Fruit fly (Drosophila melanogaster) whole organism, embryonic: Measurements from ENCODE around the gene CG42693.

Source experiments
- Ada2b ChIP-seq: fragments of 200-800 bp; sonication (Bioruptor generic); IDR thresholded peaks from 2 replicates; pipeline ENCODE4 v1.3.6; 2022; ENCODE audit warnings: missing biosample characterization, missing genetic modification characterization
- Antp ChIP-seq: fragments of 200-800 bp; sonication (Bioruptor generic); optimal IDR thresholded peaks from 3 replicates; lab custom pipeline; 2016; ENCODE audit warnings: missing biosample characterization, missing genetic modification characterization
- CG10209 ChIP-seq: fragments of 200-800 bp; sonication (Bioruptor generic); optimal IDR thresholded peaks from 3 replicates; lab custom pipeline; 2017; ENCODE audit warnings: missing biosample characterization, mild to moderate bottlenecking, missing genetic modification characterization, missing genetic modification reagents
- CG11504 ChIP-seq: fragments of 200-800 bp; sonication (Bioruptor generic); optimal IDR thresholded peaks from 3 replicates; lab custom pipeline; 2019; ENCODE audit warnings: missing biosample characterization, mild to moderate bottlenecking, missing genetic modification characterization, moderate library complexity
- CG12299 ChIP-seq: fragments of 200-800 bp; sonication (Bioruptor generic); optimal IDR thresholded peaks from 2 replicates; lab custom pipeline; 2018; ENCODE audit warnings: missing biosample characterization, mild to moderate bottlenecking, missing genetic modification characterization
- CG12659 ChIP-seq: fragments of 200-800 bp; sonication (Bioruptor generic); optimal IDR thresholded peaks from 3 replicates; lab custom pipeline; 2017; ENCODE audit warnings: mild to moderate bottlenecking, missing biosample characterization, missing genetic modification reagents, missing genetic modification characterization
- CG12769 ChIP-seq: fragments of 200-800 bp; sonication (Bioruptor generic); optimal IDR thresholded peaks from 2 replicates; lab custom pipeline; 2019; ENCODE audit warnings: missing biosample characterization, mild to moderate bottlenecking, missing genetic modification characterization, moderate library complexity
- CG13624 ChIP-seq: fragments of 200-800 bp; sonication (Bioruptor generic); optimal IDR thresholded peaks from 2 replicates; lab custom pipeline; 2016; ENCODE audit warnings: missing biosample characterization, missing genetic modification characterization
- CG14050 ChIP-seq: fragments of 200-800 bp; sonication (Bioruptor generic); IDR thresholded peaks from 3 replicates; pipeline ENCODE4 v1.3.6; 2022; ENCODE audit warnings: missing biosample characterization, missing genetic modification characterization
- CG14441 ChIP-seq: fragments of 200-800 bp; sonication (Bioruptor generic); IDR thresholded peaks from 2 replicates; pipeline ENCODE4 v1.3.6; 2022; ENCODE audit warnings: missing biosample characterization, missing genetic modification characterization
- CG1529 ChIP-seq: fragments of 200-800 bp; sonication (Bioruptor generic); optimal IDR thresholded peaks from 3 replicates; lab custom pipeline; 2018; ENCODE audit warnings: missing biosample characterization, missing genetic modification characterization
- CG1647 ChIP-seq: fragments of 200-800 bp; sonication (Bioruptor generic); optimal IDR thresholded peaks from 3 replicates; lab custom pipeline; 2016; ENCODE audit warnings: missing biosample characterization, missing genetic modification characterization
- CG2678 ChIP-seq: fragments of 200-800 bp; sonication (Bioruptor generic); optimal IDR thresholded peaks from 3 replicates; lab custom pipeline; 2019; ENCODE audit warnings: missing biosample characterization, mild to moderate bottlenecking, missing genetic modification characterization, moderate library complexity
- CG2889 ChIP-seq: fragments of 200-800 bp; sonication (Bioruptor generic); IDR thresholded peaks from 3 replicates; pipeline ENCODE4 v1.3.6; 2022; ENCODE audit warnings: missing biosample characterization, missing genetic modification characterization
- CG30431 ChIP-seq: fragments of 200-800 bp; sonication (Bioruptor generic); optimal IDR thresholded peaks from 2 replicates; lab custom pipeline; 2017; ENCODE audit warnings: missing biosample characterization, missing genetic modification characterization
- CG34224 ChIP-seq: fragments of 200-800 bp; sonication (Bioruptor generic); IDR thresholded peaks from 3 replicates; pipeline ENCODE4 v1.3.6; 2022; ENCODE audit warnings: missing biosample characterization, missing genetic modification characterization; ENCODE audit not compliant: partially characterized antibody
- CG4360 ChIP-seq: fragments of 200-800 bp; sonication (Bioruptor generic); IDR thresholded peaks from 2 replicates; pipeline ENCODE4 v1.3.6; 2022; ENCODE audit warnings: missing biosample characterization, missing genetic modification characterization
- CG4424 ChIP-seq: fragments of 200-800 bp; sonication (Bioruptor generic); optimal IDR thresholded peaks from 3 replicates; lab custom pipeline; 2016; ENCODE audit warnings: missing biosample characterization, missing genetic modification characterization
- CG6765 ChIP-seq: fragments of 200-800 bp; sonication (Bioruptor generic); optimal IDR thresholded peaks from 3 replicates; lab custom pipeline; 2017; ENCODE audit warnings: missing biosample characterization, mild to moderate bottlenecking, missing genetic modification characterization
- CG7963 ChIP-seq: fragments of 200-800 bp; sonication (Bioruptor generic); IDR thresholded peaks from 3 replicates; pipeline ENCODE4 v1.3.6; 2022; ENCODE audit warnings: missing biosample characterization, missing genetic modification characterization; ENCODE audit not compliant: partially characterized antibody
- CG9817 ChIP-seq: fragments of 200-800 bp; sonication (Bioruptor generic); optimal IDR thresholded peaks from 2 replicates; lab custom pipeline; 2018; ENCODE audit warnings: missing biosample characterization, mild to moderate bottlenecking, missing genetic modification characterization, moderate library complexity
- CHES-1-like ChIP-seq: fragments of 200-800 bp; sonication (Bioruptor generic); optimal IDR thresholded peaks from 2 replicates; lab custom pipeline; 2016; ENCODE audit warnings: missing biosample characterization, missing genetic modification characterization
- D19B ChIP-seq: fragments of 200-800 bp; sonication (Bioruptor generic); optimal IDR thresholded peaks from 2 replicates; lab custom pipeline; 2017; ENCODE audit warnings: missing biosample characterization, mild to moderate bottlenecking, missing genetic modification characterization
- Dip2 ChIP-seq: fragments of 200-800 bp; sonication (Bioruptor generic); IDR thresholded peaks from 2 replicates; pipeline ENCODE4 v1.3.6; 2022; ENCODE audit warnings: missing biosample characterization, missing genetic modification characterization
- HHEX ChIP-seq: fragments of 200-800 bp; sonication (Bioruptor generic); optimal IDR thresholded peaks from 3 replicates; lab custom pipeline; 2017; ENCODE audit warnings: missing biosample characterization, mild to moderate bottlenecking, missing genetic modification characterization, missing genetic modification reagents
- HLH54F ChIP-seq: fragments of 200-800 bp; sonication (Bioruptor generic); optimal IDR thresholded peaks from 3 replicates; lab custom pipeline; 2016; ENCODE audit warnings: missing biosample characterization, missing genetic modification characterization
- HmgD ChIP-seq: fragments of 200-800 bp; sonication (Bioruptor generic); optimal IDR thresholded peaks from 3 replicates; lab custom pipeline; 2016; ENCODE audit warnings: missing biosample characterization, missing genetic modification characterization
- MBD-R2 ChIP-seq: fragments of 200-800 bp; sonication (Bioruptor generic); IDR thresholded peaks from 2 replicates; pipeline ENCODE4 v1.3.6; 2022; ENCODE audit warnings: missing biosample characterization, missing genetic modification characterization
- MESR4 ChIP-seq: fragments of 200-800 bp; sonication (Bioruptor generic); optimal IDR thresholded peaks from 2 replicates; lab custom pipeline; 2018; ENCODE audit warnings: missing biosample characterization, mild to moderate bottlenecking, missing genetic modification characterization, moderate library complexity
- Optix ChIP-seq: fragments of 200-800 bp; sonication (Bioruptor generic); IDR thresholded peaks from 3 replicates; pipeline ENCODE4 v1.3.6; 2022; ENCODE audit warnings: missing biosample characterization, missing genetic modification characterization
- Sry-δ ChIP-seq: fragments of 200-800 bp; sonication (Bioruptor generic); optimal IDR thresholded peaks from 2 replicates; lab custom pipeline; 2016; ENCODE audit warnings: missing biosample characterization, missing genetic modification characterization
- Usf ChIP-seq: fragments of 200-800 bp; sonication (Bioruptor generic); optimal IDR thresholded peaks from 2 replicates; lab custom pipeline; 2017; ENCODE audit warnings: missing genotype, missing biosample characterization, missing genetic modification characterization
- al ChIP-seq: fragments of 200-800 bp; sonication (Bioruptor generic); IDR thresholded peaks from 2 replicates; pipeline ENCODE4 v1.3.6; 2022; ENCODE audit warnings: missing biosample characterization, missing genetic modification characterization
- br ChIP-seq: fragments of >200 bp; optimal IDR thresholded peaks from 2 replicates; lab custom pipeline; 2017
- cg ChIP-seq: fragments of 200-800 bp; sonication (Bioruptor generic); optimal IDR thresholded peaks from 3 replicates; lab custom pipeline; 2019; ENCODE audit warnings: missing biosample characterization, mild to moderate bottlenecking, missing genetic modification characterization, moderate library complexity
- chinmo ChIP-seq: fragments of 200-800 bp; sonication (Bioruptor generic); IDR thresholded peaks from 4 replicates; pipeline ENCODE4 v1.3.6; 2022; ENCODE audit warnings: missing biosample characterization, missing genetic modification characterization; ENCODE audit not compliant: partially characterized antibody
- crp ChIP-seq, 2 experiments: fragments of 200-800 bp; sonication (Bioruptor generic); optimal IDR thresholded peaks; 2 replicates in 1 of 2; 3 replicates in 1 of 2; lab custom pipeline; 2017; ENCODE audit warnings: missing biosample characterization in 2 of 2, missing genetic modification characterization in 2 of 2, mild to moderate bottlenecking in 1 of 2, moderate library complexity in 1 of 2
- danr ChIP-seq: fragments of 200-800 bp; sonication (Bioruptor generic); IDR thresholded peaks from 2 replicates; pipeline ENCODE4 v1.3.6; 2022; ENCODE audit warnings: missing biosample characterization, missing genetic modification characterization
- dimm ChIP-seq: fragments of 200-800 bp; sonication (Bioruptor generic); IDR thresholded peaks from 2 replicates; pipeline ENCODE4 v1.3.6; 2022; ENCODE audit warnings: missing biosample characterization, missing genetic modification characterization
- ems ChIP-seq: fragments of 200-800 bp; sonication (Bioruptor generic); optimal IDR thresholded peaks from 3 replicates; lab custom pipeline; 2016; ENCODE audit warnings: missing biosample characterization, missing genetic modification characterization
- en ChIP-seq: fragments of 200-800 bp; sonication (Bioruptor generic); optimal IDR thresholded peaks from 2 replicates; lab custom pipeline; 2016; ENCODE audit warnings: missing biosample characterization, missing genetic modification characterization
- grau ChIP-seq: fragments of 200-800 bp; optimal IDR thresholded peaks from 3 replicates; lab custom pipeline; 2019; ENCODE audit warnings: missing biosample characterization, mild to moderate bottlenecking, missing genetic modification characterization, moderate library complexity
- gsb ChIP-seq: fragments of 200-800 bp; sonication (Bioruptor generic); IDR thresholded peaks from 2 replicates; pipeline ENCODE4 v1.3.6; 2022; ENCODE audit warnings: missing biosample characterization, missing genetic modification characterization
- jumu ChIP-seq: fragments of 200-800 bp; sonication (Bioruptor generic); optimal IDR thresholded peaks from 3 replicates; lab custom pipeline; 2016; ENCODE audit warnings: missing biosample characterization, missing genetic modification characterization
- kah ChIP-seq: fragments of 200-800 bp; sonication (Bioruptor generic); optimal IDR thresholded peaks from 2 replicates; lab custom pipeline; 2018; ENCODE audit warnings: missing biosample characterization, mild to moderate bottlenecking, missing genetic modification characterization
- pb ChIP-seq: fragments of 200-800 bp; sonication (Bioruptor generic); optimal IDR thresholded peaks from 3 replicates; lab custom pipeline; 2016; ENCODE audit warnings: missing biosample characterization, missing genetic modification characterization
- pros ChIP-seq: fragments of 200-800 bp; sonication (Bioruptor generic); optimal IDR thresholded peaks from 3 replicates; lab custom pipeline; 2019; ENCODE audit warnings: missing biosample characterization, mild to moderate bottlenecking, missing genetic modification characterization, moderate library complexity
- psq ChIP-seq: fragments of 200-800 bp; sonication (Bioruptor generic); optimal IDR thresholded peaks from 2 replicates; lab custom pipeline; 2017; ENCODE audit warnings: missing biosample characterization, missing genetic modification characterization
- sc ChIP-seq, 3 experiments: fragments of >200 bp in 2 of 3; fragments of 200-800 bp in 1 of 3; sonication (Bioruptor generic) in 1 of 3; optimal IDR thresholded peaks; 2 replicates in 2 of 3; 3 replicates in 1 of 3; lab custom pipeline; 2017; ENCODE audit warnings: mild to moderate bottlenecking in 1 of 3, missing biosample characterization in 1 of 3, missing genetic modification characterization in 1 of 3, missing genetic modification reagents in 1 of 3
- schlank ChIP-seq: fragments of 200-800 bp; sonication (Bioruptor generic); optimal IDR thresholded peaks from 2 replicates; lab custom pipeline; 2018; ENCODE audit warnings: missing biosample characterization, mild to moderate bottlenecking, missing genetic modification characterization
- sens ChIP-seq: fragments of 200-800 bp; sonication (Bioruptor generic); peaks from one replicate; lab custom pipeline; 2016; ENCODE audit warnings: missing biosample characterization, missing genetic modification characterization
- shn ChIP-seq: fragments of 200-800 bp; sonication (Bioruptor generic); optimal IDR thresholded peaks from 3 replicates; lab custom pipeline; 2016; ENCODE audit warnings: missing biosample characterization, missing genetic modification characterization

CG42693 gene

DNA sequence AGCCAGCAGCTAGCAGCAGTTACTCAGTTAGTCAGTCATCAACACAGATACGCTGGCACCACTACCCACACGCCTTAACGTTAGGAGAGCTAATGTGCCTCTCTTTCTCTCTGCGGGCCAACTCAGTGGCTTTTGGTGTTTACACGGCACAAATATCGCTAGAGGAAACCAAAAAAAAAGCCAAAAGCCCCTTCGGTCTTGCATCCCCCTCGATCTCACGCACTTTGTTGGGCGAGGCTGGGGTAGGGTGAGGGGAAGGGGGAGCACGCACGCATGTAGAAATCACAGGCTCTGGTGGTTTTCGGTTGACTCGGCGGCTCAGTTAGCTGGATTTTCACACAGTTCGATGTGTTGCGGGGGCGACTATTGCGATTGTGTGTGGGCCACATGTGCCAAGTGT lies 13.8 kb upstream of the CG42693 start (continued):
- TF ChIP-seq CG14050 (GFP tag; lab: Robert Waterston, UW): no peak
- no peak for TF ChIP-seq jumu (GFP tag; lab: Kevin White, UChicago)
- TF ChIP-seq HmgD (GFP tag; lab: Kevin White, UChicago): no peak
- TF ChIP-seq al (GFP tag; lab: Robert Waterston, UW): no peak
- TF ChIP-seq en (GFP tag; lab: Kevin White, UChicago): no peak
- peak; percentile 82 for TF ChIP-seq CG12769
- no peak for TF ChIP-seq Antp
- TF ChIP-seq br: no peak
- TF ChIP-seq danr (GFP tag; lab: Robert Waterston, UW): no peak
- TF ChIP-seq Ada2b: no peak
- no peak for TF ChIP-seq HHEX
- TF ChIP-seq CG11504 (tag; lab: Kevin White, UChicago): no peak
- TF ChIP-seq gsb (GFP tag; lab: Robert Waterston, UW): no peak
- no peak for TF ChIP-seq D19B
- no peak for TF ChIP-seq psq (GFP tag; lab: Kevin White, UChicago)
- TF ChIP-seq HLH54F (GFP tag; lab: Kevin White, UChicago): no peak
- no peak for TF ChIP-seq CG1647 (GFP tag; lab: Kevin White, UChicago)
- no peak for TF ChIP-seq CG9817
- no peak for TF ChIP-seq CG7963 (GFP tag; lab: Robert Waterston, UW)
- peak; percentile 33 for TF ChIP-seq CG2678 (tag; lab: Kevin White, UChicago)
- TF ChIP-seq CHES-1-like: no peak
- no peak for TF ChIP-seq schlank (tag; lab: Kevin White, UChicago)
- no peak for TF ChIP-seq sens (GFP tag; lab: Kevin White, UChicago)
- no peak for TF ChIP-seq Usf
- peak; percentile 16 for TF ChIP-seq CG12659 (GFP tag; lab: Kevin White, UChicago)
- no peak for TF ChIP-seq CG30431 (GFP tag; lab: Kevin White, UChicago)
- TF ChIP-seq CG6765 (GFP tag; lab: Kevin White, UChicago): no peak
- no peak for TF ChIP-seq Optix (GFP tag; lab: Robert Waterston, UW)
- no peak for TF ChIP-seq grau (tag; lab: Kevin White, UChicago)
- TF ChIP-seq sc (optimal IDR thresholded peaks at IDR 0.05; lab: Kevin White, UChicago): no peak
- TF ChIP-seq sc (GFP tag; optimal IDR thresholded peaks at IDR 0.05; lab: Kevin White, UChicago): no peak
- TF ChIP-seq crp (GFP tag; optimal IDR thresholded peaks at IDR 0.05; lab: Kevin White, UChicago): no peak
- TF ChIP-seq ems (GFP tag; lab: Kevin White, UChicago): no peak
- no peak for TF ChIP-seq shn (GFP tag; lab: Kevin White, UChicago)
- no peak for TF ChIP-seq dimm
- peak; percentile 26; the same call in 1 of the 2 replicates for TF ChIP-seq MBD-R2 (GFP tag; lab: Robert Waterston, UW)
- no peak for TF ChIP-seq kah (GFP tag; lab: Kevin White, UChicago)
- peak; percentile 67 for TF ChIP-seq cg (GFP tag; lab: Kevin White, UChicago)
- no peak for TF ChIP-seq CG4424 (GFP tag; lab: Kevin White, UChicago)
- TF ChIP-seq CG12299: no peak
- peak; percentile 32 for TF ChIP-seq CG10209 (GFP tag; lab: Kevin White, UChicago)
- TF ChIP-seq CG14441 (GFP tag; lab: Robert Waterston, UW): no peak
- peak; percentile 27; the same call in 1 of the 3 replicates for TF ChIP-seq CG34224 (GFP tag; lab: Robert Waterston, UW)
- TF ChIP-seq CG4360: no peak
- peak; percentile 77; the same call in 1 of the 4 replicates for TF ChIP-seq chinmo
- no peak for TF ChIP-seq CG1529 (GFP tag; lab: Kevin White, UChicago)
- no peak for TF ChIP-seq pb (GFP tag; lab: Kevin White, UChicago)
- peak; percentile 14 for TF ChIP-seq pros
- no peak for TF ChIP-seq CG13624 (GFP tag; lab: Kevin White, UChicago)
- no peak for TF ChIP-seq MESR4 (GFP tag; lab: Kevin White, UChicago)
- TF ChIP-seq CG2889 (GFP tag; lab: Robert Waterston, UW): no peak
- TF ChIP-seq Sry-δ (GFP tag; lab: Kevin White, UChicago): no peak
- no peak for TF ChIP-seq Dip2
